Fruit fly (Drosophila melanogaster) whole organism, embryonic: ENCODE measurements around the gene Osi20.
A peak's percentile ranks its signal among the peaks of the same experiment; 100 is the strongest.

ENCODE experiments used
- Atf-2 ChIP-seq: fragments of 200-800 bp; sonication (Bioruptor generic); optimal IDR thresholded peaks from 2 replicates; lab custom pipeline; 2016; ENCODE audit warnings: missing biosample characterization, missing genetic modification characterization
- B-H2 ChIP-seq: fragments of 200-800 bp; sonication (Bioruptor generic); optimal IDR thresholded peaks from 2 replicates; lab custom pipeline; 2018; ENCODE audit warnings: missing biosample characterization, mild to moderate bottlenecking, missing genetic modification characterization
- Bdp1 ChIP-seq: fragments of 200-800 bp; sonication (Bioruptor generic); optimal IDR thresholded peaks from 3 replicates; lab custom pipeline; 2016; ENCODE audit warnings: missing biosample characterization, missing genetic modification characterization
- C15 ChIP-seq: fragments of 200-800 bp; sonication (Bioruptor generic); IDR thresholded peaks from 3 replicates; pipeline ENCODE4 v1.3.6; 2022; ENCODE audit warnings: missing biosample characterization, missing genetic modification characterization
- CG11398 ChIP-seq: fragments of 200-800 bp; sonication (Bioruptor generic); optimal IDR thresholded peaks from 2 replicates; lab custom pipeline; 2016; ENCODE audit warnings: missing biosample characterization, missing genetic modification characterization
- CG12071 ChIP-seq: fragments of 200-800 bp; sonication (Bioruptor generic); optimal IDR thresholded peaks from 3 replicates; lab custom pipeline; 2018; ENCODE audit warnings: missing biosample characterization, mild to moderate bottlenecking, missing genetic modification characterization
- CG14965 ChIP-seq: fragments of 200-800 bp; sonication (Bioruptor generic); optimal IDR thresholded peaks from 2 replicates; lab custom pipeline; 2016; ENCODE audit warnings: missing biosample characterization, missing genetic modification characterization, borderline replicate concordance
- CG1792 ChIP-seq: fragments of 200-800 bp; sonication (Bioruptor generic); optimal IDR thresholded peaks from 2 replicates; lab custom pipeline; 2016; ENCODE audit warnings: missing biosample characterization, missing genetic modification characterization
- CG18262 ChIP-seq: fragments of 200-800 bp; optimal IDR thresholded peaks from 3 replicates; lab custom pipeline; 2019; ENCODE audit warnings: missing biosample characterization, mild to moderate bottlenecking, missing genetic modification characterization, moderate library complexity
- CG1832 ChIP-seq: fragments of 200-800 bp; sonication (Bioruptor generic); optimal IDR thresholded peaks from 2 replicates; lab custom pipeline; 2017; ENCODE audit warnings: missing biosample characterization, mild to moderate bottlenecking, missing genetic modification characterization, inconsistent platforms
- CG2120 ChIP-seq: fragments of 200-800 bp; sonication (Bioruptor generic); optimal IDR thresholded peaks from 3 replicates; lab custom pipeline; 2016; ENCODE audit warnings: missing biosample characterization, missing genetic modification characterization
- CG2712 ChIP-seq: fragments of 200-800 bp; optimal IDR thresholded peaks from 3 replicates; lab custom pipeline; 2019; ENCODE audit warnings: missing biosample characterization, mild to moderate bottlenecking, missing genetic modification characterization, moderate library complexity
- CG31388 ChIP-seq: fragments of 200-800 bp; sonication (Bioruptor generic); optimal IDR thresholded peaks from 2 replicates; lab custom pipeline; 2016; ENCODE audit warnings: missing biosample characterization, missing genetic modification characterization
- CG33557 ChIP-seq: fragments of 200-800 bp; sonication (Bioruptor generic); optimal IDR thresholded peaks from 2 replicates; lab custom pipeline; 2019; ENCODE audit warnings: missing biosample characterization, mild to moderate bottlenecking, missing genetic modification characterization, moderate library complexity
- CG6654 ChIP-seq: fragments of 200-800 bp; sonication (Bioruptor generic); optimal IDR thresholded peaks from 2 replicates; lab custom pipeline; 2017; ENCODE audit warnings: missing biosample characterization, mild to moderate bottlenecking, missing genetic modification characterization
- CG6813 ChIP-seq: fragments of 200-800 bp; sonication (Bioruptor generic); optimal IDR thresholded peaks from 2 replicates; lab custom pipeline; 2017; ENCODE audit warnings: missing biosample characterization, missing genetic modification characterization, mild to moderate bottlenecking, moderate library complexity, missing genetic modification reagents
- CG8359 ChIP-seq: fragments of 200-800 bp; sonication (Bioruptor generic); optimal IDR thresholded peaks from 2 replicates; lab custom pipeline; 2017; ENCODE audit warnings: missing biosample characterization, mild to moderate bottlenecking, missing genetic modification characterization, borderline replicate concordance
- CG9797 ChIP-seq: fragments of 200-800 bp; sonication (Bioruptor generic); optimal IDR thresholded peaks from 3 replicates; lab custom pipeline; 2018; ENCODE audit warnings: missing biosample characterization, mild to moderate bottlenecking, missing genetic modification characterization
- Elba2 ChIP-seq: fragments of 200-800 bp; sonication (Bioruptor generic); optimal IDR thresholded peaks from 3 replicates; lab custom pipeline; 2016; ENCODE audit warnings: missing biosample characterization, missing genetic modification characterization
- Fer2 ChIP-seq: fragments of 200-800 bp; sonication (Bioruptor generic); optimal IDR thresholded peaks from 2 replicates; lab custom pipeline; 2018; ENCODE audit warnings: missing biosample characterization, mild to moderate bottlenecking, missing genetic modification characterization, moderate library complexity
- HLH3B ChIP-seq: fragments of 200-800 bp; sonication (Bioruptor generic); IDR thresholded peaks from 2 replicates; pipeline ENCODE4 v1.3.6; 2022; ENCODE audit warnings: missing biosample characterization, missing genetic modification characterization
- HLH4C ChIP-seq: fragments of 200-800 bp; sonication (Bioruptor generic); IDR thresholded peaks from 3 replicates; pipeline ENCODE4 v1.3.6; 2022; ENCODE audit warnings: missing biosample characterization, missing genetic modification characterization; ENCODE audit not compliant: partially characterized antibody
- Hr39 ChIP-seq: fragments of >200 bp; optimal IDR thresholded peaks from 2 replicates; lab custom pipeline; 2017
- NFAT ChIP-seq: fragments of 200-800 bp; sonication (Bioruptor generic); IDR thresholded peaks from 2 replicates; pipeline ENCODE4 v1.3.6; 2022; ENCODE audit warnings: missing biosample characterization, missing genetic modification characterization
- Oli ChIP-seq: fragments of 200-800 bp; sonication (Bioruptor generic); optimal IDR thresholded peaks from 2 replicates; lab custom pipeline; 2018; ENCODE audit warnings: missing biosample characterization, mild to moderate bottlenecking, missing genetic modification characterization, moderate library complexity
- Sry-δ ChIP-seq: fragments of 200-800 bp; sonication (Bioruptor generic); optimal IDR thresholded peaks from 2 replicates; lab custom pipeline; 2016; ENCODE audit warnings: missing biosample characterization, missing genetic modification characterization
- Vsx1 ChIP-seq: fragments of 200-800 bp; sonication (Bioruptor generic); optimal IDR thresholded peaks from 2 replicates; lab custom pipeline; 2017; ENCODE audit warnings: missing biosample characterization, mild to moderate bottlenecking, missing genetic modification characterization, missing genetic modification reagents
- ara ChIP-seq: fragments of 200-800 bp; sonication (Bioruptor generic); IDR thresholded peaks from 2 replicates; pipeline ENCODE4 v1.3.6; 2022; ENCODE audit warnings: missing biosample characterization, missing genetic modification characterization
- bbx ChIP-seq: fragments of 200-800 bp; sonication (Bioruptor generic); IDR thresholded peaks from 2 replicates; pipeline ENCODE4 v1.3.6; 2022; ENCODE audit warnings: missing biosample characterization, missing genetic modification characterization; ENCODE audit not compliant: partially characterized antibody
- bcd ChIP-seq: fragments of 200-800 bp; sonication (Bioruptor generic); optimal IDR thresholded peaks from 2 replicates; lab custom pipeline; 2017; ENCODE audit warnings: missing biosample characterization, mild to moderate bottlenecking, missing genetic modification characterization
- crc ChIP-seq: fragments of 200-800 bp; sonication (Bioruptor generic); optimal IDR thresholded peaks from 2 replicates; lab custom pipeline; 2016; ENCODE audit warnings: missing biosample characterization, missing genetic modification characterization
- dimm ChIP-seq: fragments of 200-800 bp; sonication (Bioruptor generic); IDR thresholded peaks from 2 replicates; pipeline ENCODE4 v1.3.6; 2022; ENCODE audit warnings: missing biosample characterization, missing genetic modification characterization
- eve ChIP-seq, 2 experiments: fragments of >200 bp; optimal IDR thresholded peaks; 2 replicates each; lab custom pipeline; 2017; ENCODE audit warnings: missing biosample characterization in 2 of 2, missing genetic modification characterization in 2 of 2
- gcm ChIP-seq: fragments of 200-800 bp; sonication (Bioruptor generic); optimal IDR thresholded peaks from 2 replicates; lab custom pipeline; 2019; ENCODE audit warnings: missing biosample characterization, mild to moderate bottlenecking, missing genetic modification characterization, moderate library complexity
- hkb ChIP-seq, 2 experiments: fragments of 200-800 bp in 1 of 2; fragments of >200 bp in 1 of 2; sonication (Bioruptor generic) in 1 of 2; IDR thresholded peaks in 1 of 2; optimal IDR thresholded peaks in 1 of 2; 2 replicates each; pipeline versions ENCODE4 v1.3.6 to Lab custom; 2017 to 2022; ENCODE audit warnings: missing biosample characterization in 1 of 2, missing genetic modification characterization in 1 of 2
- hth ChIP-seq: fragments of >200 bp; optimal IDR thresholded peaks from 2 replicates; lab custom pipeline; 2017; ENCODE audit warnings: inconsistent platforms
- ind ChIP-seq: fragments of 200-800 bp; sonication (Bioruptor generic); optimal IDR thresholded peaks from 3 replicates; lab custom pipeline; 2016; ENCODE audit warnings: missing biosample characterization, missing genetic modification characterization
- insv ChIP-seq, 2 experiments: fragments of 200-800 bp; sonication (Bioruptor generic); optimal IDR thresholded peaks; 3 replicates each; lab custom pipeline; 2016 to 2018; ENCODE audit warnings: missing biosample characterization in 2 of 2, missing genetic modification characterization in 2 of 2
- jing ChIP-seq: fragments of 200-800 bp; sonication (Bioruptor generic); optimal IDR thresholded peaks from 2 replicates; lab custom pipeline; 2018; ENCODE audit warnings: missing biosample characterization, mild to moderate bottlenecking, missing genetic modification characterization
- lilli ChIP-seq: fragments of 200-800 bp; sonication (Bioruptor generic); optimal IDR thresholded peaks from 3 replicates; lab custom pipeline; 2016; ENCODE audit warnings: missing biosample characterization, missing genetic modification characterization
- lola ChIP-seq, 3 experiments: fragments of >200 bp in 2 of 3; fragments of 200-800 bp in 1 of 3; sonication (Bioruptor generic) in 1 of 3; optimal IDR thresholded peaks; 2 replicates each; lab custom pipeline; 2017 to 2019; ENCODE audit warnings: missing biosample characterization in 3 of 3, missing genetic modification characterization in 3 of 3, mild to moderate bottlenecking in 1 of 3, moderate library complexity in 1 of 3
- maf-S ChIP-seq: fragments of 200-800 bp; sonication (Bioruptor generic); optimal IDR thresholded peaks from 2 replicates; lab custom pipeline; 2016; ENCODE audit warnings: missing biosample characterization, missing genetic modification characterization
- mld ChIP-seq: fragments of 200-800 bp; sonication (Bioruptor generic); IDR thresholded peaks from 3 replicates; pipeline ENCODE4 v1.3.6; 2022; ENCODE audit warnings: missing biosample characterization, missing genetic modification characterization; ENCODE audit not compliant: partially characterized antibody
- odd ChIP-seq: fragments of 200-800 bp; sonication (Bioruptor generic); optimal IDR thresholded peaks from 2 replicates; lab custom pipeline; 2017; ENCODE audit warnings: missing biosample characterization, mild to moderate bottlenecking, missing genetic modification characterization
- pan ChIP-seq, 4 experiments: fragments of >200 bp in 3 of 4; fragments of 200-800 bp in 1 of 4; sonication (Bioruptor generic) in 1 of 4; optimal IDR thresholded peaks in 3 of 4; IDR thresholded peaks in 1 of 4; 2 replicates each; pipeline versions ENCODE4 v1.3.6 to Lab custom; 2017 to 2022; ENCODE audit warnings: missing biosample characterization in 2 of 4, missing genetic modification characterization in 2 of 4, mixed read lengths in 1 of 4
- salm ChIP-seq: fragments of 200-800 bp; sonication (Bioruptor generic); optimal IDR thresholded peaks from 2 replicates; lab custom pipeline; 2018; ENCODE audit warnings: missing biosample characterization, mild to moderate bottlenecking, missing genetic modification characterization
- sim ChIP-seq: fragments of 200-800 bp; sonication (Bioruptor generic); IDR thresholded peaks from 2 replicates; pipeline ENCODE4 v1.3.6; 2022; ENCODE audit warnings: missing biosample characterization, missing genetic modification characterization
- sisA ChIP-seq: fragments of 200-800 bp; sonication (Bioruptor generic); IDR thresholded peaks from 2 replicates; pipeline ENCODE4 v1.3.6; 2022; ENCODE audit warnings: missing biosample characterization, missing genetic modification characterization
- vfl ChIP-seq: fragments of 200-800 bp; sonication (Bioruptor generic); optimal IDR thresholded peaks from 2 replicates; lab custom pipeline; 2016; ENCODE audit warnings: missing biosample characterization, missing genetic modification characterization
- wdn ChIP-seq: fragments of 200-800 bp; sonication (Bioruptor generic); IDR thresholded peaks from 2 replicates; pipeline ENCODE4 v1.3.6; 2022; ENCODE audit warnings: missing biosample characterization, missing genetic modification characterization

Osi20 gene

dm6 chr3R:6368100-6368499, 28.2 kb downstream of the Osi20 start, which contains the start of gene CG42724 (continued):
- TF ChIP-seq insv (GFP tag; optimal IDR thresholded peaks at IDR 0.05; lab: Kevin White, UChicago): no peak
- peak; percentile 30 for TF ChIP-seq Atf-2 (GFP tag; lab: Kevin White, UChicago)
- peak; percentile 20 for TF ChIP-seq CG31388 (GFP tag; lab: Kevin White, UChicago)
- no peak for TF ChIP-seq CG12071 (GFP tag; lab: Kevin White, UChicago)
- no peak for TF ChIP-seq CG6654
- no peak for TF ChIP-seq CG2712 (tag; lab: Kevin White, UChicago)
- TF ChIP-seq bcd (GFP tag; lab: Kevin White, UChicago): peak; percentile 9
- TF ChIP-seq CG1792 (GFP tag; lab: Kevin White, UChicago): peak; percentile 46
- peak; percentile 57; the same call in 1 of the 2 replicates for TF ChIP-seq NFAT (GFP tag; lab: Robert Waterston, UW)
- TF ChIP-seq CG18262 (tag; lab: Kevin White, UChicago): no peak
- TF ChIP-seq wdn: 0 out of 2 replicates have a peak, but pooled peaks have one; percentile 21
- TF ChIP-seq Fer2 (tag; lab: Kevin White, UChicago): no peak
- no peak for TF ChIP-seq hth (lab: Kevin White, UChicago)
- TF ChIP-seq Sry-δ (GFP tag; lab: Kevin White, UChicago): peak; percentile 96
- peak; percentile 65 for TF ChIP-seq ind (GFP tag; lab: Kevin White, UChicago)
- TF ChIP-seq odd (GFP tag; lab: Kevin White, UChicago): no peak
- peak; percentile 50 for TF ChIP-seq HLH3B
- TF ChIP-seq gcm (GFP tag; lab: Kevin White, UChicago): no peak
- TF ChIP-seq eve (GFP tag; optimal IDR thresholded peaks at IDR 0.05; lab: Kevin White, UChicago): no peak
- TF ChIP-seq jing (GFP tag; lab: Kevin White, UChicago): no peak
- 0 out of 2 replicates have a peak, but pooled peaks have one; percentile 18 for TF ChIP-seq sim (GFP tag; lab: Robert Waterston, UW)
- 0 out of 2 replicates have a peak, but pooled peaks have one; percentile 27 for TF ChIP-seq ara (GFP tag; lab: Robert Waterston, UW)
- TF ChIP-seq bbx (GFP tag; lab: Robert Waterston, UW): no peak
- peak; percentile 42 for TF ChIP-seq hkb (optimal IDR thresholded peaks at IDR 0.05; lab: Kevin White, UChicago)
- TF ChIP-seq hkb (GFP tag; IDR thresholded peaks at IDR 0.05; lab: Robert Waterston, UW): no peak
- peak; percentile 84 for TF ChIP-seq CG2120 (GFP tag; lab: Kevin White, UChicago)
- peak; percentile 49 for TF ChIP-seq Bdp1
- peak; percentile 37 for TF ChIP-seq vfl (GFP tag; lab: Kevin White, UChicago)
- peak; percentile 83 for TF ChIP-seq lilli
- TF ChIP-seq CG8359 (GFP tag; lab: Kevin White, UChicago): no peak
- no peak for TF ChIP-seq CG33557 (GFP tag; lab: Kevin White, UChicago)
- no peak for TF ChIP-seq pan (optimal IDR thresholded peaks at IDR 0.05; lab: Kevin White, UChicago)
- TF ChIP-seq pan (GFP tag; optimal IDR thresholded peaks at IDR 0.05 in 1 of 2, IDR thresholded peaks at IDR 0.05 in 1 of 2): peak in 1 of 2 experiments; percentile 55
- TF ChIP-seq CG1832 (GFP tag; lab: Kevin White, UChicago): no peak
- no peak for TF ChIP-seq lola (GFP tag; optimal IDR thresholded peaks at IDR 0.05; lab: Kevin White, UChicago)
- TF ChIP-seq salm (tag; lab: Kevin White, UChicago): no peak
- TF ChIP-seq C15 (GFP tag; lab: Robert Waterston, UW): 0 out of 3 replicates have a peak, but pooled peaks have one; percentile 9
- peak; percentile 52 for TF ChIP-seq CG11398 (GFP tag; lab: Kevin White, UChicago)
- no peak for TF ChIP-seq CG6813 (GFP tag; lab: Kevin White, UChicago)
- TF ChIP-seq sisA: peak; percentile 67
- TF ChIP-seq Vsx1 (GFP tag; lab: Kevin White, UChicago): no peak
- no peak for TF ChIP-seq Hr39 (lab: Kevin White, UChicago)
- peak; percentile 17 for TF ChIP-seq Elba2 (GFP tag; lab: Kevin White, UChicago)
- no peak for TF ChIP-seq CG14965 (GFP tag; lab: Kevin White, UChicago)
- peak; percentile 58 for TF ChIP-seq CG9797 (GFP tag; lab: Kevin White, UChicago)
- no peak for TF ChIP-seq dimm
- no peak for TF ChIP-seq HLH4C
- TF ChIP-seq B-H2 (GFP tag; lab: Kevin White, UChicago): no peak
- TF ChIP-seq maf-S (GFP tag; lab: Kevin White, UChicago): peak; percentile 65
- TF ChIP-seq mld (GFP tag; lab: Robert Waterston, UW): no peak
- TF ChIP-seq crc (GFP tag; lab: Kevin White, UChicago): peak; percentile 46
- TF ChIP-seq Oli (tag; lab: Kevin White, UChicago): no peak
